Worm (Caenorhabditis elegans) whole organism, young adult: ENCODE data around the gene ZK856.16.
A peak's percentile ranks its signal among the peaks of the same experiment; 100 is the strongest.

Experiments used
- B0035.1 ChIP-seq: sonication (generic microtip); optimal IDR thresholded peaks from 2 replicates; lab custom pipeline; 2016; ENCODE audit warnings: missing genetic modification characterization, mild to moderate bottlenecking, missing compliant biosample characterization, missing genotype, missing genetic modification reagents
- C17E4.6 ChIP-seq: fragments of 200-800 bp; sonication (Bioruptor generic); IDR thresholded peaks from 2 replicates; pipeline ENCODE4 v1.3.6; 2022; ENCODE audit warnings: missing genetic modification reagents, missing genetic modification characterization, missing compliant biosample characterization
- F33H1.4 ChIP-seq: fragments of 200-800 bp; sonication (Bioruptor generic); IDR thresholded peaks from 2 replicates; pipeline ENCODE4 v1.3.6; 2022; ENCODE audit warnings: missing genetic modification reagents, missing genetic modification characterization, missing compliant biosample characterization
- F37B4.10 ChIP-seq: fragments of 200-800 bp; sonication (Bioruptor generic); IDR thresholded peaks from 2 replicates; pipeline ENCODE4 v1.3.6; 2022; ENCODE audit warnings: missing genetic modification characterization, missing compliant biosample characterization
- F57C9.4 ChIP-seq: sonication (generic microtip); optimal IDR thresholded peaks from 2 replicates; lab custom pipeline; 2017; ENCODE audit warnings: mild to moderate bottlenecking, missing genetic modification characterization, missing compliant biosample characterization
- T07F8.4 ChIP-seq: sonication (generic microtip); optimal IDR thresholded peaks from 2 replicates; lab custom pipeline; 2016; ENCODE audit warnings: mild to moderate bottlenecking, missing genetic modification characterization, moderate library complexity, missing compliant biosample characterization
- attf-5 ChIP-seq: fragments of 200-800 bp; sonication (Bioruptor generic); optimal IDR thresholded peaks from 2 replicates; lab custom pipeline; 2018; ENCODE audit warnings: mild to moderate bottlenecking, missing genetic modification characterization, missing compliant biosample characterization
- bed-1 ChIP-seq: fragments of 200-800 bp; sonication (Bioruptor generic); IDR thresholded peaks from 2 replicates; pipeline ENCODE4 v1.3.6; 2022; ENCODE audit warnings: missing genetic modification reagents, missing genetic modification characterization, missing compliant biosample characterization
- cebp-1 ChIP-seq, 2 experiments: fragments of 200-800 bp in 1 of 2; sonication (Bioruptor generic) in 1 of 2; sonication (generic microtip) in 1 of 2; IDR thresholded peaks in 1 of 2; optimal IDR thresholded peaks in 1 of 2; 2 replicates each; pipeline versions ENCODE4 v1.3.6 to Lab custom; 2017 to 2022; ENCODE audit warnings: missing compliant biosample characterization in 2 of 2, missing genetic modification characterization in 2 of 2, mild to moderate bottlenecking in 1 of 2, missing genetic modification reagents in 1 of 2, moderate library complexity in 1 of 2
- ceh-27 ChIP-seq: fragments of 200-800 bp; sonication (Bioruptor generic); optimal IDR thresholded peaks from 2 replicates; lab custom pipeline; 2018; ENCODE audit warnings: mild to moderate bottlenecking, missing genetic modification characterization, moderate library complexity, missing compliant biosample characterization
- ceh-40 ChIP-seq: fragments of 200-800 bp; sonication (Bioruptor generic); IDR thresholded peaks from 2 replicates; pipeline ENCODE4 v1.3.6; 2022; ENCODE audit warnings: missing genetic modification characterization, missing compliant biosample characterization
- chd-7 ChIP-seq: sonication (generic microtip); optimal IDR thresholded peaks from 2 replicates; lab custom pipeline; 2016; ENCODE audit warnings: mild to moderate bottlenecking, missing genetic modification characterization, moderate library complexity, missing compliant biosample characterization
- dpff-1 ChIP-seq: sonication (generic microtip); optimal IDR thresholded peaks from 2 replicates; lab custom pipeline; 2017; ENCODE audit warnings: mild to moderate bottlenecking, missing genetic modification characterization, missing compliant biosample characterization
- egl-18 ChIP-seq: fragments of 200-800 bp; sonication (Bioruptor generic); IDR thresholded peaks from 2 replicates; pipeline ENCODE4 v1.3.6; 2022; ENCODE audit warnings: missing genetic modification reagents, missing genetic modification characterization, missing compliant biosample characterization
- egl-44 ChIP-seq: fragments of 200-800 bp; sonication (Bioruptor generic); IDR thresholded peaks from 2 replicates; pipeline ENCODE4 v1.3.6; 2022; ENCODE audit warnings: missing genetic modification reagents, missing genetic modification characterization, missing compliant biosample characterization
- egrh-3 ChIP-seq: fragments of 200-800 bp; sonication (Bioruptor generic); IDR thresholded peaks from 2 replicates; pipeline ENCODE4 v1.3.6; 2022; ENCODE audit warnings: missing genetic modification reagents, missing genetic modification characterization, missing compliant biosample characterization
- fkh-3 ChIP-seq: sonication (generic microtip); optimal IDR thresholded peaks from 2 replicates; lab custom pipeline; 2016; ENCODE audit warnings: mild to moderate bottlenecking, missing genetic modification characterization, missing compliant biosample characterization
- hlh-26 ChIP-seq: fragments of 200-800 bp; sonication (Bioruptor generic); conservative IDR thresholded peaks from 2 replicates; pipeline ENCODE4 v1.3.6; 2022; ENCODE audit warnings: missing genetic modification reagents, missing genetic modification characterization, missing compliant biosample characterization
- hmg-20 ChIP-seq: fragments of 200-800 bp; sonication (Bioruptor generic); IDR thresholded peaks from 2 replicates; pipeline ENCODE4 v1.3.6; 2022; ENCODE audit warnings: missing genetic modification reagents, missing genetic modification characterization, missing compliant biosample characterization
- let-526 ChIP-seq: fragments of 200-800 bp; sonication (Bioruptor generic); IDR thresholded peaks from 2 replicates; pipeline ENCODE4 v1.3.6; 2022; ENCODE audit warnings: missing genetic modification reagents, missing genetic modification characterization, missing compliant biosample characterization
- lsl-1 ChIP-seq: fragments of 200-800 bp; sonication (Bioruptor generic); optimal IDR thresholded peaks from 2 replicates; lab custom pipeline; 2018; ENCODE audit warnings: mild to moderate bottlenecking, missing genetic modification characterization, moderate library complexity, missing compliant biosample characterization
- lsy-27 ChIP-seq: sonication (generic microtip); optimal IDR thresholded peaks from 2 replicates; lab custom pipeline; 2017; ENCODE audit warnings: missing genetic modification characterization, mild to moderate bottlenecking, missing compliant biosample characterization, antibody characterized with exemption, missing genotype, borderline replicate concordance; ENCODE audit not compliant: insufficient read depth
- madf-10 ChIP-seq: sonication (generic microtip); optimal IDR thresholded peaks from 2 replicates; lab custom pipeline; 2016; ENCODE audit warnings: mild to moderate bottlenecking, missing genetic modification characterization, missing compliant biosample characterization
- madf-8 ChIP-seq: fragments of 200-800 bp; sonication (Bioruptor generic); conservative IDR thresholded peaks from 2 replicates; pipeline ENCODE4 v1.3.6; 2022; ENCODE audit warnings: missing genetic modification reagents, missing genetic modification characterization, missing compliant biosample characterization
- mcd-1 ChIP-seq: fragments of 200-800 bp; sonication (Bioruptor generic); IDR thresholded peaks from 2 replicates; pipeline ENCODE4 v1.3.6; 2022; ENCODE audit warnings: missing genetic modification reagents, missing genetic modification characterization, missing compliant biosample characterization
- mxl-1 ChIP-seq: sonication (generic microtip); optimal IDR thresholded peaks from 2 replicates; lab custom pipeline; 2016; ENCODE audit warnings: missing genetic modification characterization, missing compliant biosample characterization
- nhr-179 ChIP-seq: sonication (generic microtip); optimal IDR thresholded peaks from 2 replicates; lab custom pipeline; 2016; ENCODE audit warnings: mild to moderate bottlenecking, missing genetic modification characterization, missing compliant biosample characterization
- nhr-80 ChIP-seq: sonication (generic microtip); optimal IDR thresholded peaks from 2 replicates; lab custom pipeline; 2016; ENCODE audit warnings: missing genetic modification characterization, missing compliant biosample characterization
- nhr-90 ChIP-seq: sonication (generic microtip); optimal IDR thresholded peaks from 2 replicates; lab custom pipeline; 2016; ENCODE audit warnings: missing genotype, mild to moderate bottlenecking, missing genetic modification characterization, missing compliant biosample characterization
- tbx-9 ChIP-seq: sonication (generic microtip); optimal IDR thresholded peaks from 2 replicates; lab custom pipeline; 2016; ENCODE audit warnings: borderline replicate concordance, missing genetic modification characterization, inconsistent platforms, missing compliant biosample characterization
- zfh-2 ChIP-seq: fragments of 200-800 bp; sonication (Bioruptor generic); conservative IDR thresholded peaks from 2 replicates; pipeline ENCODE4 v1.3.6; 2022; ENCODE audit warnings: missing genetic modification reagents, missing genetic modification characterization, missing compliant biosample characterization
- ztf-18 ChIP-seq: sonication (generic microtip); optimal IDR thresholded peaks from 2 replicates; lab custom pipeline; 2016; ENCODE audit warnings: missing genotype, mild to moderate bottlenecking, missing genetic modification characterization, missing compliant biosample characterization
- ztf-26 ChIP-seq: sonication (generic microtip); optimal IDR thresholded peaks from 2 replicates; lab custom pipeline; 2017; ENCODE audit warnings: missing genetic modification characterization, missing compliant biosample characterization
- ztf-3 ChIP-seq: fragments of 200-800 bp; sonication (Bioruptor generic); optimal IDR thresholded peaks from 2 replicates; lab custom pipeline; 2018; ENCODE audit warnings: mild to moderate bottlenecking, missing genetic modification characterization, missing compliant biosample characterization

Gene ZK856.16

ce11 chrV:10227333-10227732, 21.9 kb upstream of the ZK856.16 start, which contains the start of gene ttr-19:
ttr-19 (minus strand) TSS chrV:10227433.
- TF ChIP-seq nhr-90 (tag; lab: Kevin White, UChicago) (no peak), attf-5 (GFP tag; lab: Kevin White, UChicago) (no peak), egrh-3 (GFP tag; lab: Robert Waterston, UW) (no peak), cebp-1 (GFP tag; IDR thresholded peaks at IDR 0.05; lab: Robert Waterston, UW) (no peak), cebp-1 (tag; optimal IDR thresholded peaks at IDR 0.05; lab: Kevin White, UChicago) (no peak), mxl-1 (tag; lab: Kevin White, UChicago) (no peak), bed-1 (GFP tag; lab: Robert Waterston, UW) (no peak), ztf-18 (tag; lab: Kevin White, UChicago) (no peak), hmg-20 (GFP tag; lab: Robert Waterston, UW) (no peak), ceh-40 (GFP tag; lab: Robert Waterston, UW) (no peak)

- no peak for TF ChIP-seq ceh-27
- TF ChIP-seq egl-44 (GFP tag; lab: Robert Waterston, UW): no peak
- no peak for TF ChIP-seq attf-5 (GFP tag; lab: Kevin White, UChicago)
- TF ChIP-seq nhr-80: peak; percentile 45
- no peak for TF ChIP-seq nhr-90 (tag; lab: Kevin White, UChicago)
These were observed 20.2 kb upstream of the ZK856.16 start, which contains the start of gene daf-36 for ce11 chrV:10225610-10226009. daf-36 (minus strand) TSS chrV:10225710.

- TF ChIP-seq nhr-80 (peak; percentile 62), F37B4.10 (no peak)
These were observed 19.2 kb upstream of the ZK856.16 start for ce11 chrV:10224619-10225018.

- TF ChIP-seq chd-7 (tag; lab: Kevin White, UChicago): no peak
- TF ChIP-seq F33H1.4 (GFP tag; lab: Robert Waterston, UW): no peak
- TF ChIP-seq egrh-3 (GFP tag; lab: Robert Waterston, UW): no peak
- no peak for TF ChIP-seq egl-18
- no peak for TF ChIP-seq hlh-26
- TF ChIP-seq B0035.1 (tag; lab: Kevin White, UChicago): no peak
- TF ChIP-seq C17E4.6 (GFP tag; lab: Robert Waterston, UW): no peak
- TF ChIP-seq ztf-26 (tag; lab: Kevin White, UChicago): no peak
- no peak for TF ChIP-seq lsl-1
- TF ChIP-seq ztf-3 (GFP tag; lab: Kevin White, UChicago): no peak
- no peak for TF ChIP-seq lsy-27 (tag; lab: Kevin White, UChicago)
- no peak for TF ChIP-seq zfh-2 (GFP tag; lab: Robert Waterston, UW)
- no peak for TF ChIP-seq T07F8.4
- no peak for TF ChIP-seq nhr-179 (tag; lab: Kevin White, UChicago)
- TF ChIP-seq fkh-3 (tag; lab: Kevin White, UChicago): no peak
- no peak for TF ChIP-seq ceh-27
- no peak for TF ChIP-seq madf-8 (GFP tag; lab: Robert Waterston, UW)
- no peak for TF ChIP-seq tbx-9 (tag; lab: Kevin White, UChicago)
- TF ChIP-seq, all 124 proteins: peak for 0
These were observed 16.6 kb upstream of the ZK856.16 start, which contains the start of gene C12D8.20 for ce11 chrV:10222007-10222406. C12D8.20 (plus strand) TSS chrV:10222307.

- TF ChIP-seq madf-10 (tag; lab: Kevin White, UChicago) (no peak), let-526 (no peak), mcd-1 (GFP tag; lab: Robert Waterston, UW) (no peak), dpff-1 (no peak), F57C9.4 (no peak)
These were observed 15.9 kb upstream of the ZK856.16 start, which contains the start of the genes fipr-5 and fipr-9 for ce11 chrV:10221317-10221716. fipr-5 (minus strand) TSS chrV:10221417. fipr-9 (plus strand) TSS chrV:10221662.
